Fruit fly (Drosophila melanogaster) whole organism, embryonic: ENCODE results near the gene Ppm1.
A peak's percentile ranks its signal among the peaks of the same experiment; 100 is the strongest.

Experiments used
- Atf3 ChIP-seq: fragments of 200-800 bp; sonication (Bioruptor generic); optimal IDR thresholded peaks from 3 replicates; lab custom pipeline; 2016; ENCODE audit warnings: missing biosample characterization, missing genetic modification characterization
- B-H2 ChIP-seq: fragments of 200-800 bp; sonication (Bioruptor generic); optimal IDR thresholded peaks from 2 replicates; lab custom pipeline; 2018; ENCODE audit warnings: missing biosample characterization, mild to moderate bottlenecking, missing genetic modification characterization
- Bdp1 ChIP-seq: fragments of 200-800 bp; sonication (Bioruptor generic); optimal IDR thresholded peaks from 3 replicates; lab custom pipeline; 2016; ENCODE audit warnings: missing biosample characterization, missing genetic modification characterization
- CG12071 ChIP-seq: fragments of 200-800 bp; sonication (Bioruptor generic); optimal IDR thresholded peaks from 3 replicates; lab custom pipeline; 2018; ENCODE audit warnings: missing biosample characterization, mild to moderate bottlenecking, missing genetic modification characterization
- CG13424 ChIP-seq: fragments of 200-800 bp; sonication (Bioruptor generic); optimal IDR thresholded peaks from 2 replicates; lab custom pipeline; 2019; ENCODE audit warnings: missing biosample characterization, mild to moderate bottlenecking, missing genetic modification characterization, moderate library complexity
- CG15601 ChIP-seq: fragments of 200-800 bp; sonication (Bioruptor generic); optimal IDR thresholded peaks from 3 replicates; lab custom pipeline; 2019; ENCODE audit warnings: missing biosample characterization, mild to moderate bottlenecking, missing genetic modification characterization, moderate library complexity
- CG16815 ChIP-seq: fragments of 200-800 bp; sonication (Bioruptor generic); optimal IDR thresholded peaks from 3 replicates; lab custom pipeline; 2017; ENCODE audit warnings: missing biosample characterization, mild to moderate bottlenecking, missing genetic modification characterization
- CG18011 ChIP-seq: fragments of 200-800 bp; sonication (Bioruptor generic); optimal IDR thresholded peaks from 2 replicates; lab custom pipeline; 2017; ENCODE audit warnings: missing biosample characterization, missing genetic modification characterization, mild to moderate bottlenecking, moderate library complexity, missing genotype
- CG18476 ChIP-seq: fragments of 200-800 bp; sonication (Bioruptor generic); optimal IDR thresholded peaks from 2 replicates; lab custom pipeline; 2016; ENCODE audit warnings: missing biosample characterization, mild to moderate bottlenecking, missing genetic modification characterization
- CG31388 ChIP-seq: fragments of 200-800 bp; sonication (Bioruptor generic); optimal IDR thresholded peaks from 2 replicates; lab custom pipeline; 2016; ENCODE audit warnings: missing biosample characterization, missing genetic modification characterization
- CG32532 ChIP-seq: fragments of 200-800 bp; sonication (Bioruptor generic); IDR thresholded peaks from 2 replicates; pipeline ENCODE4 v1.3.6; 2022; ENCODE audit warnings: missing biosample characterization, missing genetic modification characterization
- CG34422 ChIP-seq: fragments of 200-800 bp; sonication (Bioruptor generic); IDR thresholded peaks from 3 replicates; pipeline ENCODE4 v1.3.6; 2022; ENCODE audit warnings: missing biosample characterization, missing genetic modification characterization
- CG4854 ChIP-seq: fragments of 200-800 bp; sonication (Bioruptor generic); optimal IDR thresholded peaks from 2 replicates; lab custom pipeline; 2016; ENCODE audit warnings: missing biosample characterization, missing genetic modification characterization, inconsistent platforms
- CG6654 ChIP-seq: fragments of 200-800 bp; sonication (Bioruptor generic); optimal IDR thresholded peaks from 2 replicates; lab custom pipeline; 2017; ENCODE audit warnings: missing biosample characterization, mild to moderate bottlenecking, missing genetic modification characterization
- CG6689 ChIP-seq: fragments of 200-800 bp; sonication (Bioruptor generic); IDR thresholded peaks from 2 replicates; pipeline ENCODE4 v1.3.6; 2022; ENCODE audit warnings: missing biosample characterization, missing genetic modification characterization
- CG6791 ChIP-seq: fragments of 200-800 bp; sonication (Bioruptor generic); IDR thresholded peaks from 3 replicates; pipeline ENCODE4 v1.3.6; 2022; ENCODE audit warnings: missing biosample characterization, missing genetic modification characterization; ENCODE audit not compliant: partially characterized antibody
- CG7556 ChIP-seq: fragments of 200-800 bp; sonication (Bioruptor generic); optimal IDR thresholded peaks from 2 replicates; lab custom pipeline; 2017; ENCODE audit warnings: missing biosample characterization, mild to moderate bottlenecking, missing genetic modification characterization
- CG7786 ChIP-seq: fragments of 200-800 bp; sonication (Bioruptor generic); optimal IDR thresholded peaks from 2 replicates; lab custom pipeline; 2016; ENCODE audit warnings: missing biosample characterization, missing genetic modification characterization
- CG8478 ChIP-seq: fragments of >200 bp; optimal IDR thresholded peaks from 2 replicates; lab custom pipeline; 2018
- CTCF ChIP-seq: fragments of 200-800 bp; sonication (Bioruptor generic); optimal IDR thresholded peaks from 2 replicates; lab custom pipeline; 2017; ENCODE audit warnings: missing biosample characterization, mild to moderate bottlenecking, missing genetic modification characterization, moderate library complexity
- Dip2 ChIP-seq: fragments of 200-800 bp; sonication (Bioruptor generic); IDR thresholded peaks from 2 replicates; pipeline ENCODE4 v1.3.6; 2022; ENCODE audit warnings: missing biosample characterization, missing genetic modification characterization
- Dip3 ChIP-seq: fragments of 200-800 bp; sonication (Bioruptor generic); optimal IDR thresholded peaks from 3 replicates; lab custom pipeline; 2016; ENCODE audit warnings: missing biosample characterization, missing genetic modification characterization
- Drgx ChIP-seq: fragments of 200-800 bp; sonication (Bioruptor generic); IDR thresholded peaks from 2 replicates; pipeline ENCODE4 v1.3.6; 2022; ENCODE audit warnings: missing biosample characterization, missing genetic modification characterization
- Elba2 ChIP-seq: fragments of 200-800 bp; sonication (Bioruptor generic); optimal IDR thresholded peaks from 3 replicates; lab custom pipeline; 2016; ENCODE audit warnings: missing biosample characterization, missing genetic modification characterization
- Fer2 ChIP-seq: fragments of 200-800 bp; sonication (Bioruptor generic); optimal IDR thresholded peaks from 2 replicates; lab custom pipeline; 2018; ENCODE audit warnings: missing biosample characterization, mild to moderate bottlenecking, missing genetic modification characterization, moderate library complexity
- Lim3 ChIP-seq: fragments of 200-800 bp; sonication (Bioruptor generic); IDR thresholded peaks from 2 replicates; pipeline ENCODE4 v1.3.6; 2022; ENCODE audit warnings: missing biosample characterization, missing genetic modification characterization
- Max ChIP-seq: fragments of 200-800 bp; sonication (Bioruptor generic); optimal IDR thresholded peaks from 2 replicates; lab custom pipeline; 2016; ENCODE audit warnings: missing biosample characterization, mild to moderate bottlenecking, missing genetic modification characterization
- Optix ChIP-seq: fragments of 200-800 bp; sonication (Bioruptor generic); IDR thresholded peaks from 3 replicates; pipeline ENCODE4 v1.3.6; 2022; ENCODE audit warnings: missing biosample characterization, missing genetic modification characterization
- Spps ChIP-seq: fragments of 200-800 bp; sonication (Bioruptor generic); optimal IDR thresholded peaks from 2 replicates; lab custom pipeline; 2018; ENCODE audit warnings: missing biosample characterization, mild to moderate bottlenecking, missing genetic modification characterization
- bab2 ChIP-seq: fragments of 200-800 bp; sonication (Bioruptor generic); optimal IDR thresholded peaks from 2 replicates; lab custom pipeline; 2016; ENCODE audit warnings: missing biosample characterization, missing genetic modification characterization
- ci ChIP-seq: fragments of 200-800 bp; sonication (Bioruptor generic); IDR thresholded peaks from 3 replicates; pipeline ENCODE4 v1.3.6; 2022; ENCODE audit warnings: missing biosample characterization, missing genetic modification characterization
- croc ChIP-seq: fragments of 200-800 bp; sonication (Bioruptor generic); conservative IDR thresholded peaks from 3 replicates; pipeline ENCODE4 v1.3.6; 2022; ENCODE audit warnings: missing biosample characterization, missing genetic modification characterization
- eve ChIP-seq, 2 experiments: fragments of >200 bp; optimal IDR thresholded peaks; 2 replicates each; lab custom pipeline; 2017; ENCODE audit warnings: missing biosample characterization in 2 of 2, missing genetic modification characterization in 2 of 2
- gro ChIP-seq: fragments of 200-800 bp; sonication (Bioruptor generic); optimal IDR thresholded peaks from 2 replicates; lab custom pipeline; 2016; ENCODE audit warnings: missing biosample characterization, missing genetic modification characterization
- gsb ChIP-seq: fragments of 200-800 bp; sonication (Bioruptor generic); IDR thresholded peaks from 2 replicates; pipeline ENCODE4 v1.3.6; 2022; ENCODE audit warnings: missing biosample characterization, missing genetic modification characterization
- gsb-n ChIP-seq: fragments of 200-800 bp; sonication (Bioruptor generic); optimal IDR thresholded peaks from 3 replicates; lab custom pipeline; 2018; ENCODE audit warnings: missing biosample characterization, mild to moderate bottlenecking, missing genetic modification characterization
- inv ChIP-seq: fragments of 200-800 bp; sonication (Bioruptor generic); IDR thresholded peaks from 2 replicates; pipeline ENCODE4 v1.3.6; 2022; ENCODE audit warnings: missing biosample characterization, missing genetic modification characterization; ENCODE audit not compliant: partially characterized antibody
- lmd ChIP-seq: fragments of 200-800 bp; sonication (Bioruptor generic); IDR thresholded peaks from 2 replicates; pipeline ENCODE4 v1.3.6; 2022; ENCODE audit warnings: missing biosample characterization, missing genetic modification characterization
- lov ChIP-seq, 2 experiments: fragments of 200-800 bp in 1 of 2; fragments of >200 bp in 1 of 2; sonication (Bioruptor generic) in 1 of 2; IDR thresholded peaks in 1 of 2; optimal IDR thresholded peaks in 1 of 2; 2 replicates in 1 of 2; 3 replicates in 1 of 2; pipeline versions ENCODE4 v1.3.6 to Lab custom; 2017 to 2022; ENCODE audit warnings: missing biosample characterization in 1 of 2, missing genetic modification characterization in 1 of 2
- nmo ChIP-seq: fragments of 200-800 bp; sonication (Bioruptor generic); optimal IDR thresholded peaks from 2 replicates; lab custom pipeline; 2018; ENCODE audit warnings: missing biosample characterization, mild to moderate bottlenecking, missing genetic modification characterization, moderate library complexity
- pita ChIP-seq: fragments of 200-800 bp; sonication (Bioruptor generic); optimal IDR thresholded peaks from 2 replicates; lab custom pipeline; 2017; ENCODE audit warnings: missing biosample characterization, mild to moderate bottlenecking, missing genetic modification characterization
- ranshi ChIP-seq: fragments of 200-800 bp; sonication (Bioruptor generic); IDR thresholded peaks from 2 replicates; pipeline ENCODE4 v1.3.6; 2022; ENCODE audit warnings: missing biosample characterization, missing genetic modification characterization
- sc ChIP-seq, 3 experiments: fragments of >200 bp in 2 of 3; fragments of 200-800 bp in 1 of 3; sonication (Bioruptor generic) in 1 of 3; optimal IDR thresholded peaks; 2 replicates in 2 of 3; 3 replicates in 1 of 3; lab custom pipeline; 2017; ENCODE audit warnings: mild to moderate bottlenecking in 1 of 3, missing biosample characterization in 1 of 3, missing genetic modification characterization in 1 of 3, missing genetic modification reagents in 1 of 3
- schlank ChIP-seq: fragments of 200-800 bp; sonication (Bioruptor generic); optimal IDR thresholded peaks from 2 replicates; lab custom pipeline; 2018; ENCODE audit warnings: missing biosample characterization, mild to moderate bottlenecking, missing genetic modification characterization
- seq ChIP-seq: fragments of 200-800 bp; sonication (Bioruptor generic); IDR thresholded peaks from 2 replicates; pipeline ENCODE4 v1.3.6; 2022; ENCODE audit warnings: missing biosample characterization, missing genetic modification characterization
- sima ChIP-seq: fragments of 200-800 bp; sonication (Bioruptor generic); optimal IDR thresholded peaks from 2 replicates; lab custom pipeline; 2016; ENCODE audit warnings: missing biosample characterization, missing genetic modification characterization
- tgo ChIP-seq: fragments of 200-800 bp; sonication (Bioruptor generic); IDR thresholded peaks from 3 replicates; pipeline ENCODE4 v1.3.6; 2022; ENCODE audit warnings: missing biosample characterization, missing genetic modification characterization
- tin ChIP-seq: fragments of 200-800 bp; sonication (Bioruptor generic); optimal IDR thresholded peaks from 3 replicates; lab custom pipeline; 2016; ENCODE audit warnings: missing biosample characterization, missing genetic modification characterization
- toy ChIP-seq: fragments of 200-800 bp; sonication (Bioruptor generic); IDR thresholded peaks from 2 replicates; pipeline ENCODE4 v1.3.6; 2022; ENCODE audit warnings: missing biosample characterization, missing genetic modification characterization
- trem ChIP-seq: fragments of 200-800 bp; optimal IDR thresholded peaks from 3 replicates; lab custom pipeline; 2019; ENCODE audit warnings: missing biosample characterization, mild to moderate bottlenecking, missing genetic modification characterization, moderate library complexity
- trh ChIP-seq: fragments of 200-800 bp; sonication (Bioruptor generic); optimal IDR thresholded peaks from 2 replicates; lab custom pipeline; 2016; ENCODE audit warnings: missing biosample characterization, missing genetic modification characterization

Ppm1 gene

dm6 chr3L:563002-563627 is 18.0 kb upstream of the Ppm1 start (continued):
- TF ChIP-seq CG8478 (lab: Kevin White, UChicago), result no peak
- peak; percentile 19 for TF ChIP-seq gro (GFP tag; lab: Kevin White, UChicago)
- TF ChIP-seq lmd (GFP tag; lab: Robert Waterston, UW), result peak; percentile 70
- TF ChIP-seq trh, result no peak
- TF ChIP-seq CG34422 (GFP tag; lab: Robert Waterston, UW), result peak; percentile 68; the same call in 2 of the 3 replicates
- no peak for TF ChIP-seq CG6791
- TF ChIP-seq Dip2 (GFP tag; lab: Robert Waterston, UW), result no peak
- no peak for TF ChIP-seq trem (tag; lab: Kevin White, UChicago)
- TF ChIP-seq CG18476 (GFP tag; lab: Kevin White, UChicago), result peak; percentile 34
- TF ChIP-seq CG12071 (GFP tag; lab: Kevin White, UChicago), result peak; percentile 69
- peak; percentile 63; the same call in 1 of the 2 replicates for TF ChIP-seq seq (GFP tag; lab: Robert Waterston, UW)
- no peak for TF ChIP-seq Dip3
- TF ChIP-seq gsb-n (tag; lab: Kevin White, UChicago), result peak; percentile 39
- TF ChIP-seq Max (GFP tag; lab: Kevin White, UChicago), result no peak
- no peak for TF ChIP-seq schlank (tag; lab: Kevin White, UChicago)
- TF ChIP-seq CTCF (GFP tag; lab: Kevin White, UChicago), result peak; percentile 41
- peak; percentile 66 for TF ChIP-seq ranshi (GFP tag; lab: Robert Waterston, UW)
- peak; percentile 27; the same call in 1 of the 3 replicates for TF ChIP-seq croc (GFP tag; lab: Robert Waterston, UW)
- TF ChIP-seq CG6654 (GFP tag; lab: Kevin White, UChicago), result no peak
- peak; percentile 65 for TF ChIP-seq bab2 (GFP tag; lab: Kevin White, UChicago)
- no peak for TF ChIP-seq Elba2 (GFP tag; lab: Kevin White, UChicago)
- peak; percentile 56 for TF ChIP-seq CG13424 (tag; lab: Kevin White, UChicago)
- no peak for TF ChIP-seq Bdp1 (GFP tag; lab: Kevin White, UChicago)
- TF ChIP-seq gsb (GFP tag; lab: Robert Waterston, UW), result peak; percentile 49; the same call in 1 of the 2 replicates
- peak; percentile 90 for TF ChIP-seq ci (GFP tag; lab: Robert Waterston, UW)
- peak; percentile 92 for TF ChIP-seq Drgx
- peak; percentile 76 for TF ChIP-seq CG32532 (GFP tag; lab: Robert Waterston, UW)
- peak; percentile 63 for TF ChIP-seq CG6689 (GFP tag; lab: Robert Waterston, UW)
- peak; percentile 38 for TF ChIP-seq CG15601
- TF ChIP-seq Spps (tag; lab: Kevin White, UChicago), result peak; percentile 42
- peak; percentile 23 for TF ChIP-seq CG18011 (GFP tag; lab: Kevin White, UChicago)
- no peak for TF ChIP-seq Atf3
- TF ChIP-seq inv (GFP tag; lab: Robert Waterston, UW), result no peak
- TF ChIP-seq sc (optimal IDR thresholded peaks at IDR 0.05; lab: Kevin White, UChicago), result no peak
- no peak for TF ChIP-seq sc (GFP tag; optimal IDR thresholded peaks at IDR 0.05; lab: Kevin White, UChicago)
- no peak for TF ChIP-seq lov (optimal IDR thresholded peaks at IDR 0.05; lab: Kevin White, UChicago)
- TF ChIP-seq lov (GFP tag; IDR thresholded peaks at IDR 0.05; lab: Robert Waterston, UW), result no peak
- no peak for TF ChIP-seq CG16815 (GFP tag; lab: Kevin White, UChicago)
- peak; percentile 71 for TF ChIP-seq tin (GFP tag; lab: Kevin White, UChicago)
- TF ChIP-seq pita (GFP tag; lab: Kevin White, UChicago), result no peak
- peak; percentile 61 for TF ChIP-seq nmo
- TF ChIP-seq B-H2 (GFP tag; lab: Kevin White, UChicago), result no peak
- peak; percentile 48 for TF ChIP-seq CG7556 (GFP tag; lab: Kevin White, UChicago)
- TF ChIP-seq CG7786, result no peak
- TF ChIP-seq Fer2 (tag; lab: Kevin White, UChicago), result no peak
- TF ChIP-seq tgo (GFP tag; lab: Robert Waterston, UW), result peak; percentile 67
- TF ChIP-seq sima, result no peak
- peak; percentile 53 for TF ChIP-seq CG31388
- no peak for TF ChIP-seq toy (GFP tag; lab: Robert Waterston, UW)
- TF ChIP-seq CG4854 (GFP tag; lab: Kevin White, UChicago), result peak; percentile 50
- TF ChIP-seq eve (GFP tag; optimal IDR thresholded peaks at IDR 0.05; lab: Kevin White, UChicago), result no peak
- peak; percentile 56; the same call in 1 of the 3 replicates for TF ChIP-seq Optix (GFP tag; lab: Robert Waterston, UW)
- no peak for TF ChIP-seq Lim3
